Worm (Caenorhabditis elegans): ENCODE results near the gene T23B7.2.
"Not testable (repeated sequence)": the region's sequence is repeated elsewhere in the genome, so short reads cannot be mapped to it uniquely, and the experiment has no call there.

T23B7.2 gene

DNA sequence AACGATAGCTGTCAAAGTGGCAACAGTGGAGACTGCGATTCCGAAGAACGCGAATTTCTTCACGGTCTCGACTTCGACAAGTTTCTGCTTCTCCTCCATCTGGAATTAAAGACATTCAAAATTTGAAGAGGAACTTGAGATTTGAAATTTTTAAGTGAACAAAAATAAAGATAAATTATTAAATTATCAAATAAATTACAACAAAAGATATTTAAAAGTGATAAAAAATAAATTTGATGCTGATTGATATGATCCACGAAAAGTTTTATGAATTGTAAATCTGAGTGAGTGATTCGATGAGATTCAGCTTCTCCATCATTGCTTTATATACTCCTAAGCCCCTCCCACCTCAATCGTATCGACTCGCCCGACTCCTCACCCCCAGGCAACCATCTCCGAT lies 25.4 kb upstream of the T23B7.2 start, which contains the start of gene col-17:
Gene col-17, minus strand, starts transcription at position 101 of the 400 bp plus-strand sequence.
- TF ChIP-seq unc-62 (GFP tag; optimal IDR thresholded peaks at IDR 0.05) (no peak), ceh-39 (tag; optimal IDR thresholded peaks at IDR 0.05) (no peak), unc-120 (tag; optimal IDR thresholded peaks at IDR 0.05; ENCODE audit: poor library complexity, severe bottlenecking) (no peak), nhr-2 (tag; optimal IDR thresholded peaks at IDR 0.05) (no peak), blmp-1 (tag; optimal IDR thresholded peaks at IDR 0.05) (no peak), snpc-4 (tag; optimal IDR thresholded peaks at IDR 0.05) (no peak), mab-5 (tag; optimal IDR thresholded peaks at IDR 0.05) (no peak), elt-3 (tag; optimal IDR thresholded peaks at IDR 0.05) (no peak)

DNA sequence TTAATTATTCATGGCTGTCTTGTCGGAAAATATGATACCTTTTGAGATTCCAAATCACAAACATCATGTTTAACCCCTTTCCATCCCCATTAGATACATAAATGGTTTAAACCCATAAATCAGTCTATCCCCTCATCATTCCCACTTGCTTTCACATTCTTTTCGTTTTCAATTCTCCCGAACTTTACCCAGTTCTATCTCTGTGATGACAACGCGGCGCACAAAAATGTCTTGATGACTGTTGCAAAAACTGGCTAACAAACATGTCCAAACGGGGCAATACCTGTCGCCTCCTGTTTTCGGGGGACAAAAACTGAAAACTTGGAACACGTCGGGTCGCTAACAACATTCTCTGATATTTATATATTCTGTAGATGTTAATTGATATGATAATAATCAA lies 24.0 kb upstream of the T23B7.2 start:
- TF ChIP-seq nhr-12 (tag; optimal IDR thresholded peaks at IDR 0.05) (no peak), lsy-2 (tag; optimal IDR thresholded peaks at IDR 0.05) (no peak), ham-2 (GFP tag; optimal IDR thresholded peaks at IDR 0.05) (no peak), unc-120 (tag; optimal IDR thresholded peaks at IDR 0.05; ENCODE audit: poor library complexity, severe bottlenecking) (no peak)

DNA sequence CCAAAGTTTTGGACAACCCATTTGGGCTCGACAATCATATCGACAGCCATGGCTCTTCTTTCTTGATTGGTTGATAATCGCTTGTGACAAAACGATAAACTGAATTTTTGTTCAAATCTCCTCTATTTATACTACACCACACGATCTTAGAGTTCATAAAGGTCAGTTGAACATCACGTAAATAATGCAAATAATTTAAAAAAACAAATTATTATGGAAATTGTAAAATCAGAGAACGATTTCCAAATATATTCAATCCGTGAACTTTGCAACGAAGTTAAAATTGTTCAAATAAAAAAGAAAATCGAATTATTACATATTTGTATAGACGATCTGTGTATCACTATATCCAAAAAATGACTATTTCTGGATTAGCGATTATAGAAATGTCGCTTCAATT lies 21.3 kb upstream of the T23B7.2 start, which contains the start of the genes mpst-4 and F11G11.14:
Gene mpst-4, minus strand, starts transcription at position 101 of the 400 bp plus-strand sequence.
Gene F11G11.14, plus strand, starts transcription at position 325 of the 400 bp plus-strand sequence.
- TF ChIP-seq M03D4.4 (tag; optimal IDR thresholded peaks at IDR 0.05), result no peak
- no peak for TF ChIP-seq mab-5 (tag; optimal IDR thresholded peaks at IDR 0.05)
- no peak for TF ChIP-seq pha-4 (tag; optimal IDR thresholded peaks at IDR 0.05)
- TF ChIP-seq nhr-12 (tag; optimal IDR thresholded peaks at IDR 0.05), result no peak
- TF ChIP-seq nhr-2 (tag; optimal IDR thresholded peaks at IDR 0.05), result no peak

DNA sequence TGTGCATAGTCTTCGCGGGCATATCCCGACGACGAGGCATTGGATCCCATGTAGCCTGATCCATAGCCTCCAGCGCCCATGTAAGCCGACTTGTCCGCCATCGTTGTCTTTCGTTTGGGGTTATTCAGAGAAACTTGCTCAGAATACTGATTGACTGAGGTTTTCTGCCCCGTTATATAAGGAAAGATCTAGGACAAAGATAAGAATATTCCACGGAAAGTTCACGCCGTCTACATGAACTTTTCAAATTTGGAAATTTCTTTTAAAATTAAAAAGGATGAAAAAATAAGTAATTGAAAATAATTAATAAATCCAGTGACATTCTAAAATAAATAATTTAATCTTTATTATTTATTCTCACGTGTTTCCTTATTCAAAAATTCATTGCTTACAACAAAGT lies 18.2 kb upstream of the T23B7.2 start, which contains the start of the genes nspd-5 and F11G11.4:
Gene nspd-5, minus strand, starts transcription at position 101 of the 400 bp plus-strand sequence.
Gene F11G11.4, plus strand, starts transcription at position 335 of the 400 bp plus-strand sequence.
- not testable (repeated sequence) for TF ChIP-seq nhr-237, nhr-2, snpc-4 (tag; optimal IDR thresholded peaks at IDR 0.05)

DNA sequence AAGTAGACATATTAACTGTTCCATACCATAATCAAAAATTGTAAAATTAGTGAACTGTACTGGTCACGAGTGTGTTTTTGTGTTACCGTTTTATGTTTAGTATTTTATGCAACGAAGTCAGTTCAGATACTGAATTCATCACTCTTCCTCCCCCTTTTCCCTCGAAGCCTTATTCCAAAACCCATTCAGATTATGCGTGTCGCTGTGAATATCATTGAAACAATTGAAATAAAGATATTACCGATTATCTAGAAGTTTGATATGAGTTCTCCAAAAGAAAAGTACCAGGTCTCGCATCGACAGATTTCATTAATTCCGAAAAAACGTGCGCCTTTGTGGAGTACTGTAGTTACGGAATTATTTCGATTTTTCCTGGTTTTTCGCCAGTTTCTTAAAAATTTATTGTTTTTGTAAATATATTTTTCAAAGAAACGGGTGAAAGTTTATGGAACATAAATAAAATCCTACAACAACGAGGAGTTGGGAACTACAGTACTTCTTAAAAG lies 16.9 kb upstream of the T23B7.2 start:
- no peak for TF ChIP-seq unc-62 (GFP tag; optimal IDR thresholded peaks at IDR 0.05)
- TF ChIP-seq nhr-2 (tag; optimal IDR thresholded peaks at IDR 0.05), result no peak
- TF ChIP-seq mep-1 (tag; optimal IDR thresholded peaks at IDR 0.05), result no peak
- no peak for TF ChIP-seq nhr-76 (tag; optimal IDR thresholded peaks at IDR 0.05)
- TF ChIP-seq ces-1 (GFP tag; optimal IDR thresholded peaks at IDR 0.05), result no peak
- TF ChIP-seq zip-8 (tag; optimal IDR thresholded peaks at IDR 0.05), result no peak
- no peak for TF ChIP-seq lsy-2 (tag; optimal IDR thresholded peaks at IDR 0.05)
- no peak for TF ChIP-seq ceh-83 (GFP tag; optimal IDR thresholded peaks at IDR 0.05)
- TF ChIP-seq elt-3 (tag; optimal IDR thresholded peaks at IDR 0.05), result no peak
- TF ChIP-seq pha-4 (tag; optimal IDR thresholded peaks at IDR 0.05), result no peak
- TF ChIP-seq M03D4.4 (tag; optimal IDR thresholded peaks at IDR 0.05), result no peak
- no peak for TF ChIP-seq bed-3 (GFP tag; optimal IDR thresholded peaks at IDR 0.05)
- TF ChIP-seq cnd-1 (tag; optimal IDR thresholded peaks at IDR 0.05), result no peak
- TF ChIP-seq sptf-1 (tag; optimal IDR thresholded peaks at IDR 0.05), result no peak
- no peak for TF ChIP-seq drap-1 (GFP tag; optimal IDR thresholded peaks at IDR 0.05)
- no peak for TF ChIP-seq nhr-12 (tag; optimal IDR thresholded peaks at IDR 0.05)
- TF ChIP-seq hlh-1 (tag; optimal IDR thresholded peaks at IDR 0.05), result no peak

DNA sequence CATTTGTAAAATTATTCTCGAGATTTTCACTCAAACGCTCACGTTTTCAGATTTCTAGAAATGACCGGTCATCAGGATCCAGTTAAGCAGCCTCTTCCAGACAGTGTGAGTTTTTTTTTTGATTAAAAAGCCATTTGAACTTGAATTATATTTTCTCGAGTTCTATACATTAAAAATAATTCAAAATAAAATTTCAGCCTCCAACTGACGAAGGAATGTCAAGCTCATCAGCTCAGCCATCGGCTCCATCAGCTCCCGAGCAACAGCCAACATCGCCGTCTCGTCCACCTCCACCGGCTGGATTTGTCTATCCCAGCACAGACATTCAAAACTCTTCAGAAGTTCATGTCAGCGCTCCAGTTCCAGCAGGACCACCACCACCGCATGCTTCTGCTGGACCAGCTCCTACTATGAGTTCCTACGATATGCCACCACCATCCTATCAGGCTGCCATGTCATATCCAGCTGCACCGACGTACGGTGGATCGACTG lies 15.9 kb upstream of the T23B7.2 start, which contains the start of gene F11G11.5:
Gene F11G11.5, plus strand, starts transcription at position 51 of the 492 bp plus-strand sequence.
- TF ChIP-seq zip-8 (tag; optimal IDR thresholded peaks at IDR 0.05), result no peak
- TF ChIP-seq lsy-2 (tag; optimal IDR thresholded peaks at IDR 0.05), result no peak

DNA sequence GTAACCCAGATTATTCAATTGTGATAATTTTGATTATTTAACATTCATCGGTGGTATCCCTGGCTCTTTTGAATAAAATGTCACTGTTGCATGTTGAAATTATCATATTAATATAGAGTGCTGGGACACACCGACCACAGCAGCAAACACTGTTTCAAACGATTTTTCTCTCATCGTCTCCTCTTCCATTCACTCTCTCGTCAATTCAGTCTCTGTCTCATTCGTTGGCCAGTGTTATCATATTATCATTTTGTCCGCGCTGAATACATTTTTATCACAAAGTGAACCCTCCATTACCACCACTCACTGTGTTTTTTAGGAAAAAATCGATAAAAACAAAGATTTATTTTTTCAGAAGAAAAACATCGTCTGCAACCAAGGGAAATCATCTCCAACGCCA lies 15.0 kb upstream of the T23B7.2 start:
- TF ChIP-seq sem-2 (GFP tag; optimal IDR thresholded peaks at IDR 0.05) (no peak), ham-2 (GFP tag; optimal IDR thresholded peaks at IDR 0.05) (no peak), lsy-2 (tag; optimal IDR thresholded peaks at IDR 0.05) (no peak), drap-1 (GFP tag; optimal IDR thresholded peaks at IDR 0.05) (no peak), mls-2 (tag; optimal IDR thresholded peaks at IDR 0.05) (no peak), nhr-28 (tag; optimal IDR thresholded peaks at IDR 0.05) (no peak)

Data from whole organism, mixed stage, embryonic.